Fruit fly (Drosophila melanogaster) whole organism, embryonic: ENCODE results near the gene Prx1.
A peak's percentile ranks its signal among the peaks of the same experiment; 100 is the strongest.

Source experiments
- Atf6 ChIP-seq: fragments of 200-800 bp; sonication (Bioruptor generic); IDR thresholded peaks from 2 replicates; pipeline ENCODE4 v1.3.6; 2022; ENCODE audit warnings: missing biosample characterization, missing genetic modification characterization
- CG10366 ChIP-seq: fragments of 200-800 bp; sonication (Bioruptor generic); IDR thresholded peaks from 2 replicates; pipeline ENCODE4 v1.3.6; 2022; ENCODE audit warnings: missing biosample characterization, missing genetic modification characterization
- CG1233 ChIP-seq: fragments of 200-800 bp; sonication (Bioruptor generic); optimal IDR thresholded peaks from 4 replicates; lab custom pipeline; 2018; ENCODE audit warnings: missing biosample characterization, mild to moderate bottlenecking, missing genetic modification characterization
- CG13424 ChIP-seq: fragments of 200-800 bp; sonication (Bioruptor generic); optimal IDR thresholded peaks from 2 replicates; lab custom pipeline; 2019; ENCODE audit warnings: missing biosample characterization, mild to moderate bottlenecking, missing genetic modification characterization, moderate library complexity
- CG15479 ChIP-seq: fragments of 200-800 bp; sonication (Bioruptor generic); optimal IDR thresholded peaks from 3 replicates; lab custom pipeline; 2019; ENCODE audit warnings: missing biosample characterization, mild to moderate bottlenecking, missing genetic modification characterization, moderate library complexity
- CG17568 ChIP-seq: fragments of 200-800 bp; sonication (Bioruptor generic); optimal IDR thresholded peaks from 2 replicates; lab custom pipeline; 2018; ENCODE audit warnings: missing biosample characterization, mild to moderate bottlenecking, missing genetic modification characterization, moderate library complexity
- CG1832 ChIP-seq: fragments of 200-800 bp; sonication (Bioruptor generic); optimal IDR thresholded peaks from 2 replicates; lab custom pipeline; 2017; ENCODE audit warnings: missing biosample characterization, mild to moderate bottlenecking, missing genetic modification characterization, inconsistent platforms
- CG18599 ChIP-seq: fragments of 200-800 bp; sonication (Bioruptor generic); optimal IDR thresholded peaks from 3 replicates; lab custom pipeline; 2017; ENCODE audit warnings: missing biosample characterization, missing genetic modification characterization, mild to moderate bottlenecking, moderate library complexity, missing genetic modification reagents
- CG2120 ChIP-seq: fragments of 200-800 bp; sonication (Bioruptor generic); optimal IDR thresholded peaks from 3 replicates; lab custom pipeline; 2016; ENCODE audit warnings: missing biosample characterization, missing genetic modification characterization
- CG2199 ChIP-seq: fragments of 200-800 bp; sonication (Bioruptor generic); IDR thresholded peaks from 3 replicates; pipeline ENCODE4 v1.3.6; 2022; ENCODE audit warnings: missing biosample characterization, missing genetic modification characterization
- CG31388 ChIP-seq: fragments of 200-800 bp; sonication (Bioruptor generic); optimal IDR thresholded peaks from 2 replicates; lab custom pipeline; 2016; ENCODE audit warnings: missing biosample characterization, missing genetic modification characterization
- CG31441 ChIP-seq: fragments of 200-800 bp; sonication (Bioruptor generic); IDR thresholded peaks from 2 replicates; pipeline ENCODE4 v1.3.6; 2022; ENCODE audit warnings: missing biosample characterization, missing genetic modification characterization
- CG34376 ChIP-seq: fragments of 200-800 bp; sonication (Bioruptor generic); optimal IDR thresholded peaks from 2 replicates; lab custom pipeline; 2018; ENCODE audit warnings: missing biosample characterization, mild to moderate bottlenecking, missing genetic modification characterization
- CG3726 ChIP-seq: fragments of 200-800 bp; sonication (Bioruptor generic); IDR thresholded peaks from 3 replicates; pipeline ENCODE4, ENCODE4 v1.3.6; 2022; ENCODE audit warnings: missing biosample characterization, missing genetic modification characterization
- CG3995 ChIP-seq: fragments of 200-800 bp; sonication (Bioruptor generic); optimal IDR thresholded peaks from 3 replicates; lab custom pipeline; 2016; ENCODE audit warnings: missing biosample characterization, missing genetic modification characterization
- CG7271 ChIP-seq: fragments of 200-800 bp; sonication (Bioruptor generic); optimal IDR thresholded peaks from 2 replicates; lab custom pipeline; 2018; ENCODE audit warnings: missing biosample characterization, mild to moderate bottlenecking, missing genetic modification characterization, moderate library complexity
- CG7745 ChIP-seq: fragments of 200-800 bp; sonication (Bioruptor generic); optimal IDR thresholded peaks from 2 replicates; lab custom pipeline; 2018; ENCODE audit warnings: missing biosample characterization, mild to moderate bottlenecking, missing genetic modification characterization, moderate library complexity
- CG9876 ChIP-seq: fragments of 200-800 bp; sonication (Bioruptor generic); optimal IDR thresholded peaks from 2 replicates; lab custom pipeline; 2016; ENCODE audit warnings: missing biosample characterization, missing genetic modification characterization
- D ChIP-seq, 2 experiments: fragments of 200-800 bp in 1 of 2; fragments of >200 bp in 1 of 2; sonication (Bioruptor generic) in 1 of 2; optimal IDR thresholded peaks; 2 replicates in 1 of 2; 3 replicates in 1 of 2; lab custom pipeline; 2017; ENCODE audit warnings: mild to moderate bottlenecking in 1 of 2, missing biosample characterization in 1 of 2, missing genetic modification characterization in 1 of 2, missing genetic modification reagents in 1 of 2
- HLH3B ChIP-seq: fragments of 200-800 bp; sonication (Bioruptor generic); IDR thresholded peaks from 2 replicates; pipeline ENCODE4 v1.3.6; 2022; ENCODE audit warnings: missing biosample characterization, missing genetic modification characterization
- Nf-YC ChIP-seq: fragments of 200-800 bp; optimal IDR thresholded peaks from 3 replicates; lab custom pipeline; 2019; ENCODE audit warnings: missing biosample characterization, mild to moderate bottlenecking, missing genetic modification characterization, moderate library complexity
- Optix ChIP-seq: fragments of 200-800 bp; sonication (Bioruptor generic); IDR thresholded peaks from 3 replicates; pipeline ENCODE4 v1.3.6; 2022; ENCODE audit warnings: missing biosample characterization, missing genetic modification characterization
- Rfx ChIP-seq: fragments of 200-800 bp; sonication (Bioruptor generic); IDR thresholded peaks from 2 replicates; pipeline ENCODE4 v1.3.6; 2022; ENCODE audit warnings: missing biosample characterization, missing genetic modification characterization
- Side ChIP-seq: fragments of 200-800 bp; sonication (Bioruptor generic); optimal IDR thresholded peaks from 2 replicates; lab custom pipeline; 2016; ENCODE audit warnings: missing biosample characterization, missing genetic modification characterization
- Sry-δ ChIP-seq: fragments of 200-800 bp; sonication (Bioruptor generic); optimal IDR thresholded peaks from 2 replicates; lab custom pipeline; 2016; ENCODE audit warnings: missing biosample characterization, missing genetic modification characterization
- Xbp1 ChIP-seq: fragments of 200-800 bp; sonication (Bioruptor generic); optimal IDR thresholded peaks from 3 replicates; lab custom pipeline; 2016; ENCODE audit warnings: missing biosample characterization, mild to moderate bottlenecking, missing genetic modification characterization
- ac ChIP-seq: fragments of 200-800 bp; sonication (Bioruptor generic); optimal IDR thresholded peaks from 3 replicates; lab custom pipeline; 2017; ENCODE audit warnings: missing biosample characterization, mild to moderate bottlenecking, missing genetic modification characterization
- br ChIP-seq: fragments of >200 bp; optimal IDR thresholded peaks from 2 replicates; lab custom pipeline; 2017
- cad ChIP-seq: fragments of >200 bp; optimal IDR thresholded peaks from 2 replicates; lab custom pipeline; 2017; ENCODE audit warnings: missing biosample characterization, missing genetic modification characterization
- caup ChIP-seq: fragments of 200-800 bp; sonication (Bioruptor generic); optimal IDR thresholded peaks from 3 replicates; lab custom pipeline; 2017; ENCODE audit warnings: missing biosample characterization, mild to moderate bottlenecking, missing genetic modification characterization, moderate library complexity; ENCODE audit not compliant: severe bottlenecking
- chn ChIP-seq: fragments of 200-800 bp; sonication (Bioruptor generic); optimal IDR thresholded peaks from 2 replicates; lab custom pipeline; 2016; ENCODE audit warnings: missing biosample characterization, missing genetic modification characterization
- en ChIP-seq: fragments of 200-800 bp; sonication (Bioruptor generic); optimal IDR thresholded peaks from 2 replicates; lab custom pipeline; 2016; ENCODE audit warnings: missing biosample characterization, missing genetic modification characterization
- fd64A ChIP-seq: fragments of 200-800 bp; sonication (Bioruptor generic); optimal IDR thresholded peaks from 3 replicates; lab custom pipeline; 2018; ENCODE audit warnings: missing biosample characterization, mild to moderate bottlenecking, missing genetic modification characterization
- lov ChIP-seq, 2 experiments: fragments of 200-800 bp in 1 of 2; fragments of >200 bp in 1 of 2; sonication (Bioruptor generic) in 1 of 2; IDR thresholded peaks in 1 of 2; optimal IDR thresholded peaks in 1 of 2; 2 replicates in 1 of 2; 3 replicates in 1 of 2; pipeline versions ENCODE4 v1.3.6 to Lab custom; 2017 to 2022; ENCODE audit warnings: missing biosample characterization in 1 of 2, missing genetic modification characterization in 1 of 2
- pita ChIP-seq: fragments of 200-800 bp; sonication (Bioruptor generic); optimal IDR thresholded peaks from 2 replicates; lab custom pipeline; 2017; ENCODE audit warnings: missing biosample characterization, mild to moderate bottlenecking, missing genetic modification characterization
- pros ChIP-seq: fragments of 200-800 bp; sonication (Bioruptor generic); optimal IDR thresholded peaks from 3 replicates; lab custom pipeline; 2019; ENCODE audit warnings: missing biosample characterization, mild to moderate bottlenecking, missing genetic modification characterization, moderate library complexity
- pzg ChIP-seq: fragments of 200-800 bp; sonication (Bioruptor generic); optimal IDR thresholded peaks from 3 replicates; lab custom pipeline; 2018; ENCODE audit warnings: missing biosample characterization, mild to moderate bottlenecking, missing genetic modification characterization, moderate library complexity
- sc ChIP-seq, 3 experiments: fragments of >200 bp in 2 of 3; fragments of 200-800 bp in 1 of 3; sonication (Bioruptor generic) in 1 of 3; optimal IDR thresholded peaks; 2 replicates in 2 of 3; 3 replicates in 1 of 3; lab custom pipeline; 2017; ENCODE audit warnings: mild to moderate bottlenecking in 1 of 3, missing biosample characterization in 1 of 3, missing genetic modification characterization in 1 of 3, missing genetic modification reagents in 1 of 3
- sens ChIP-seq: fragments of 200-800 bp; sonication (Bioruptor generic); peaks from one replicate; lab custom pipeline; 2016; ENCODE audit warnings: missing biosample characterization, missing genetic modification characterization
- sima ChIP-seq: fragments of 200-800 bp; sonication (Bioruptor generic); optimal IDR thresholded peaks from 2 replicates; lab custom pipeline; 2016; ENCODE audit warnings: missing biosample characterization, missing genetic modification characterization
- tll ChIP-seq, 2 experiments: fragments of 200-800 bp in 1 of 2; fragments of >200 bp in 1 of 2; sonication (Bioruptor generic) in 1 of 2; optimal IDR thresholded peaks; 2 replicates each; lab custom pipeline; 2017 to 2019; ENCODE audit warnings: missing biosample characterization in 2 of 2, missing genetic modification characterization in 2 of 2, mild to moderate bottlenecking in 1 of 2, moderate library complexity in 1 of 2
- trem ChIP-seq: fragments of 200-800 bp; optimal IDR thresholded peaks from 3 replicates; lab custom pipeline; 2019; ENCODE audit warnings: missing biosample characterization, mild to moderate bottlenecking, missing genetic modification characterization, moderate library complexity
- tup ChIP-seq: fragments of 200-800 bp; sonication (Bioruptor generic); optimal IDR thresholded peaks from 2 replicates; lab custom pipeline; 2016; ENCODE audit warnings: missing biosample characterization, mild to moderate bottlenecking, missing genetic modification characterization, moderate library complexity
- twi ChIP-seq: fragments of 200-800 bp; optimal IDR thresholded peaks from 2 replicates; lab custom pipeline; 2019; ENCODE audit warnings: missing biosample characterization, mild to moderate bottlenecking, missing genetic modification characterization, moderate library complexity
- vfl ChIP-seq: fragments of 200-800 bp; sonication (Bioruptor generic); optimal IDR thresholded peaks from 2 replicates; lab custom pipeline; 2016; ENCODE audit warnings: missing biosample characterization, missing genetic modification characterization
- vnd ChIP-seq: fragments of 200-800 bp; sonication (Bioruptor generic); IDR thresholded peaks from 3 replicates; pipeline ENCODE4 v1.3.6; 2022; ENCODE audit warnings: missing biosample characterization, missing genetic modification characterization; ENCODE audit not compliant: partially characterized antibody
- z ChIP-seq: fragments of 200-800 bp; sonication (Bioruptor generic); IDR thresholded peaks from 3 replicates; pipeline ENCODE4 v1.3.6; 2022; ENCODE audit warnings: missing biosample characterization, missing genetic modification characterization
- zen ChIP-seq: fragments of 200-800 bp; sonication (Bioruptor generic); optimal IDR thresholded peaks from 3 replicates; lab custom pipeline; 2018; ENCODE audit warnings: missing biosample characterization, mild to moderate bottlenecking, missing genetic modification characterization, moderate library complexity

Gene Prx1

dm6 chr3L:15223761-15224160 lies 16.1 kb downstream of the Prx1 start:
- TF ChIP-seq tll (GFP tag; optimal IDR thresholded peaks at IDR 0.05; lab: Kevin White, UChicago) = peak in 1 of 2 experiments; percentile 99
- TF ChIP-seq pzg = no peak
- no peak for TF ChIP-seq ac (GFP tag; lab: Kevin White, UChicago)
- TF ChIP-seq CG7271 (tag; lab: Kevin White, UChicago) = peak; percentile 70
- TF ChIP-seq D (optimal IDR thresholded peaks at IDR 0.05; lab: Kevin White, UChicago) = peak; percentile 26
- TF ChIP-seq D (GFP tag; optimal IDR thresholded peaks at IDR 0.05; lab: Kevin White, UChicago) = no peak
- TF ChIP-seq CG18599 (GFP tag; lab: Kevin White, UChicago) = no peak
- TF ChIP-seq Atf6 (GFP tag; lab: Robert Waterston, UW) = no peak
- TF ChIP-seq CG15479 (GFP tag; lab: Kevin White, UChicago) = peak; percentile 12
- TF ChIP-seq zen = peak; percentile 95
- TF ChIP-seq CG13424 (tag; lab: Kevin White, UChicago) = no peak
- TF ChIP-seq CG31441 (GFP tag; lab: Robert Waterston, UW) = no peak
- peak; percentile 39 for TF ChIP-seq cad (GFP tag; lab: Kevin White, UChicago)

DNA sequence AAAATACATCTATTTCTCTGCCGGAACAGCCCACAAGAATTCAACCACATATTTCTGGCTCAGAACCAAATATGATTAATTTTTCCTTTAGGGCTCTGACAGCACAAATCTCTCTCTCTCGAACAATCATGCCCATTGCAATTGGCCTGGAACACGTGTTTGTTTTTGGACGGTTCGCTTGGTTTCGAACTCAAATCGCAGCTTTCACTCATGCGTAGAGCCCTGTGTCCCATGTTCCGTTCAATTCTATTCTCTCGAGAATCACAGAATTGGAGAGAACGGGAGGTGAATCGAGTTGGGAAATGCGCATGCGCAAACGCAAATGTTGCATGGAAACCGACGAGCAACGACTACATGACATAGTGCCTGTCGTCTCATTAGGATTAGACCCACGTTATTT lies 17.0 kb downstream of the Prx1 start:
- TF ChIP-seq CG2120 (GFP tag; lab: Kevin White, UChicago) = no peak
- TF ChIP-seq CG10366 (GFP tag; lab: Robert Waterston, UW) = no peak
- no peak for TF ChIP-seq lov (optimal IDR thresholded peaks at IDR 0.05; lab: Kevin White, UChicago)
- TF ChIP-seq lov (GFP tag; IDR thresholded peaks at IDR 0.05; lab: Robert Waterston, UW) = 0 out of 3 replicates have a peak, but pooled peaks have one; percentile 4
- no peak for TF ChIP-seq tup (GFP tag; lab: Kevin White, UChicago)
- TF ChIP-seq sens (GFP tag; lab: Kevin White, UChicago) = peak; percentile 57
- TF ChIP-seq CG7745 = no peak
- no peak for TF ChIP-seq CG34376
- TF ChIP-seq CG2199 (GFP tag; lab: Robert Waterston, UW) = no peak
- TF ChIP-seq CG3995 (GFP tag; lab: Kevin White, UChicago) = no peak
- TF ChIP-seq CG1233 = no peak
- no peak for TF ChIP-seq CG31388 (GFP tag; lab: Kevin White, UChicago)
- TF ChIP-seq vnd (GFP tag; lab: Robert Waterston, UW) = no peak
- no peak for TF ChIP-seq Rfx (GFP tag; lab: Robert Waterston, UW)
- no peak for TF ChIP-seq ac (GFP tag; lab: Kevin White, UChicago)
- no peak for TF ChIP-seq trem (tag; lab: Kevin White, UChicago)
- no peak for TF ChIP-seq caup
- no peak for TF ChIP-seq Sry-δ (GFP tag; lab: Kevin White, UChicago)
- no peak for TF ChIP-seq Xbp1 (GFP tag; lab: Kevin White, UChicago)
- TF ChIP-seq Side = no peak
- TF ChIP-seq CG1832 = no peak
- TF ChIP-seq CG9876 (GFP tag; lab: Kevin White, UChicago) = no peak
- no peak for TF ChIP-seq sima (GFP tag; lab: Kevin White, UChicago)
- no peak for TF ChIP-seq pita (GFP tag; lab: Kevin White, UChicago)
- no peak for TF ChIP-seq CG17568 (GFP tag; lab: Kevin White, UChicago)
- TF ChIP-seq fd64A (GFP tag; lab: Kevin White, UChicago) = no peak
- TF ChIP-seq sc (optimal IDR thresholded peaks at IDR 0.05; lab: Kevin White, UChicago) = no peak
- no peak for TF ChIP-seq sc (GFP tag; optimal IDR thresholded peaks at IDR 0.05; lab: Kevin White, UChicago)
- no peak for TF ChIP-seq en (GFP tag; lab: Kevin White, UChicago)
- TF ChIP-seq Optix (GFP tag; lab: Robert Waterston, UW) = no peak
- TF ChIP-seq HLH3B (GFP tag; lab: Robert Waterston, UW) = no peak
- peak; percentile 28 for TF ChIP-seq pros
- no peak for TF ChIP-seq Nf-YC
- no peak for TF ChIP-seq CG7271 (tag; lab: Kevin White, UChicago)
- peak; percentile 59; the same call in 1 of the 3 replicates for TF ChIP-seq z (GFP tag; lab: Robert Waterston, UW)
- TF ChIP-seq twi (tag; lab: Kevin White, UChicago) = peak; percentile 24
- no peak for TF ChIP-seq vfl
- no peak for TF ChIP-seq CG3726 (GFP tag; lab: Robert Waterston, UW)
- no peak for TF ChIP-seq chn (GFP tag; lab: Kevin White, UChicago)
- no peak for TF ChIP-seq br (lab: Kevin White, UChicago)
